Worm (Caenorhabditis elegans) whole organism, mixed stage, embryonic: Measurements from ENCODE around the gene ttr-51.

Experiments used
- cnd-1 ChIP-seq: fragments of 200-800 bp; sonication (Bioruptor generic); optimal IDR thresholded peaks from 2 replicates; lab custom pipeline; 2018; ENCODE audit warnings: mild to moderate bottlenecking, missing genetic modification characterization, missing compliant biosample characterization
- flh-1 ChIP-seq: fragments of 200-800 bp; sonication (Bioruptor generic); optimal IDR thresholded peaks from 2 replicates; lab custom pipeline; 2018; ENCODE audit warnings: mild to moderate bottlenecking, missing genetic modification characterization, moderate library complexity, missing compliant biosample characterization
- hlh-1 ChIP-seq: fragments of 150-350 bp; optimal IDR thresholded peaks from 2 replicates; lab custom pipeline; 2014; ENCODE audit warnings: missing biosample characterization, missing genetic modification reagents, missing genetic modification characterization
- nhr-12 ChIP-seq: fragments of 150-350 bp; optimal IDR thresholded peaks from 2 replicates; lab custom pipeline; 2014; ENCODE audit warnings: missing biosample characterization, missing genetic modification characterization
- sptf-1 ChIP-seq: sonication (generic microtip); optimal IDR thresholded peaks from 2 replicates; lab custom pipeline; 2017; ENCODE audit warnings: mild to moderate bottlenecking, missing genetic modification characterization, moderate library complexity, missing compliant biosample characterization
- unc-62 ChIP-seq: fragments of 150-350 bp; optimal IDR thresholded peaks from 2 replicates; lab custom pipeline; 2014; ENCODE audit warnings: missing biosample characterization, missing genetic modification reagents, missing genetic modification characterization

DNA sequence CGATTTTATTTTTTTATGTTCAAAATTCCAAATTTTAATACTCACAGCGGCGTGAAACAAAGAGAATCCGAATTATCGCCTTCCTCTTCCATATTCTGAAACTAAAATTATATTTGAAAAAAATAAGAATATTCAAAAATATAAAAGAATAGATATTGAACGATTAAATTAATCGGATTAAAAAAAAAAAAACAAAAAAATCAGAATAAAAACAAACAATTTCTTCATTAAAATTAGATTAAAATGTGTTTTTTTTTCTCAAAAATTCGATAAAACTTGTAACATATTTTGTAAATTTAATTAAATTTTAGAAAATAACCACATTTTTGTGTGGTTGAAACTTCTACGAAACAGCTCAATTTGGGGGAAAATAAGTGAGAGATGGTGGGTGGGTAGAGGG lies 30.7 kb upstream of the ttr-51 start, which contains the start of gene cpsf-3:
- TF ChIP-seq nhr-12 (tag; lab: Kevin White, UChicago) (no peak), sptf-1 (tag; lab: Kevin White, UChicago) (no peak), flh-1 (no peak), cnd-1 (tag; lab: Kevin White, UChicago) (no peak), hlh-1 (no peak), unc-62 (no peak)
